Worm (Caenorhabditis elegans) whole organism, late embryonic: ENCODE data around the gene ZK829.3.

ENCODE experiments used
- C08G9.2 ChIP-seq: sonication (generic microtip); optimal IDR thresholded peaks from 2 replicates; lab custom pipeline; 2016; ENCODE audit warnings: mild to moderate bottlenecking, missing genetic modification characterization, moderate library complexity, missing compliant biosample characterization
- K02D7.2 ChIP-seq: sonication (generic microtip); optimal IDR thresholded peaks from 2 replicates; lab custom pipeline; 2017; ENCODE audit warnings: mild to moderate bottlenecking, missing genetic modification characterization, missing compliant biosample characterization
- ama-1 ChIP-seq: fragments of 150-350 bp; optimal IDR thresholded peaks from 2 replicates; lab custom pipeline; 2014
- ceh-22 ChIP-seq: sonication (generic microtip); optimal IDR thresholded peaks from 2 replicates; lab custom pipeline; 2017; ENCODE audit warnings: missing biosample characterization, missing genetic modification characterization
- ceh-31 ChIP-seq: sonication (generic microtip); optimal IDR thresholded peaks from 2 replicates; lab custom pipeline; 2016; ENCODE audit warnings: missing genetic modification characterization, missing compliant biosample characterization
- ceh-34 ChIP-seq: sonication (generic microtip); optimal IDR thresholded peaks from 2 replicates; lab custom pipeline; 2016; ENCODE audit warnings: mild to moderate bottlenecking, missing genetic modification characterization, missing compliant biosample characterization
- ceh-6 ChIP-seq: fragments of 200-800 bp; sonication (Bioruptor generic); optimal IDR thresholded peaks from 2 replicates; lab custom pipeline; 2018; ENCODE audit warnings: mild to moderate bottlenecking, missing genetic modification characterization, missing compliant biosample characterization
- dmd-4 ChIP-seq: sonication (generic microtip); optimal IDR thresholded peaks from 2 replicates; lab custom pipeline; 2016; ENCODE audit warnings: borderline replicate concordance, missing genetic modification characterization, missing compliant biosample characterization
- elt-2 ChIP-seq: sonication (generic microtip); optimal IDR thresholded peaks from 2 replicates; lab custom pipeline; 2016; ENCODE audit warnings: missing genetic modification reagents, missing genetic modification characterization, missing compliant biosample characterization
- elt-4 ChIP-seq: sonication (generic microtip); optimal IDR thresholded peaks from 2 replicates; lab custom pipeline; 2016; ENCODE audit warnings: missing genetic modification characterization, missing compliant biosample characterization
- ets-4 ChIP-seq: sonication (generic microtip); optimal IDR thresholded peaks from 2 replicates; lab custom pipeline; 2016; ENCODE audit warnings: missing genetic modification characterization, missing compliant biosample characterization
- eyg-1 ChIP-seq: sonication (generic microtip); optimal IDR thresholded peaks from 2 replicates; lab custom pipeline; 2016; ENCODE audit warnings: missing genotype, missing genetic modification characterization, missing compliant biosample characterization
- fkh-10 ChIP-seq: fragments of 150-350 bp; optimal IDR thresholded peaks from 2 replicates; lab custom pipeline; 2014; ENCODE audit warnings: missing biosample characterization, missing genetic modification reagents, missing genetic modification characterization
- fkh-6 ChIP-seq: sonication (generic microtip); optimal IDR thresholded peaks from 2 replicates; lab custom pipeline; 2016; ENCODE audit warnings: missing genetic modification characterization, missing compliant biosample characterization
- gmeb-2 ChIP-seq: sonication (generic microtip); optimal IDR thresholded peaks from 2 replicates; lab custom pipeline; 2016; ENCODE audit warnings: missing genetic modification characterization, inconsistent platforms, missing compliant biosample characterization
- hlh-6 ChIP-seq: sonication (generic microtip); optimal IDR thresholded peaks from 2 replicates; lab custom pipeline; 2016; ENCODE audit warnings: missing genotype, missing genetic modification characterization, missing compliant biosample characterization
- hlh-8 ChIP-seq: sonication (generic microtip); optimal IDR thresholded peaks from 2 replicates; lab custom pipeline; 2016; ENCODE audit warnings: missing genotype, missing genetic modification characterization, missing compliant biosample characterization
- lin-11 ChIP-seq: fragments of 200-800 bp; sonication (Bioruptor generic); optimal IDR thresholded peaks from 2 replicates; lab custom pipeline; 2018; ENCODE audit warnings: mild to moderate bottlenecking, missing genetic modification characterization, missing compliant biosample characterization
- nhr-11 ChIP-seq: fragments of 150-350 bp; optimal IDR thresholded peaks from 2 replicates; lab custom pipeline; 2014; ENCODE audit warnings: missing biosample characterization, missing genetic modification characterization
- npax-4 ChIP-seq: sonication (generic microtip); optimal IDR thresholded peaks from 2 replicates; lab custom pipeline; 2016; ENCODE audit warnings: missing genetic modification characterization, missing compliant biosample characterization
- odd-2 ChIP-seq: sonication (generic microtip); optimal IDR thresholded peaks from 2 replicates; lab custom pipeline; 2017; ENCODE audit warnings: antibody characterized with exemption, mild to moderate bottlenecking, missing genetic modification characterization, missing compliant biosample characterization
- pha-2 ChIP-seq: sonication (generic microtip); optimal IDR thresholded peaks from 2 replicates; lab custom pipeline; 2017; ENCODE audit warnings: mild to moderate bottlenecking, missing genetic modification characterization, missing compliant biosample characterization
- pqm-1 ChIP-seq: sonication (generic microtip); optimal IDR thresholded peaks from 2 replicates; lab custom pipeline; 2016; ENCODE audit warnings: missing genetic modification characterization, missing compliant biosample characterization
- rnt-1 ChIP-seq: sonication (generic microtip); optimal IDR thresholded peaks from 2 replicates; lab custom pipeline; 2016; ENCODE audit warnings: missing genetic modification characterization, missing compliant biosample characterization
- sdc-2 ChIP-seq: sonication (generic microtip); optimal IDR thresholded peaks from 2 replicates; lab custom pipeline; 2016; ENCODE audit warnings: missing genotype, missing genetic modification characterization, missing compliant biosample characterization
- sox-2 ChIP-seq: fragments of 200-800 bp; sonication (Bioruptor generic); IDR thresholded peaks from 2 replicates; pipeline ENCODE4 v1.3.6; 2022; ENCODE audit warnings: missing genetic modification reagents, missing genetic modification characterization, missing compliant biosample characterization
- syd-9 ChIP-seq: sonication (generic microtip); optimal IDR thresholded peaks from 2 replicates; lab custom pipeline; 2016; ENCODE audit warnings: mild to moderate bottlenecking, missing genetic modification characterization, moderate library complexity, missing compliant biosample characterization
- tbx-2 ChIP-seq: sonication (generic microtip); optimal IDR thresholded peaks from 2 replicates; lab custom pipeline; 2016; ENCODE audit warnings: missing genetic modification characterization, missing compliant biosample characterization
- tbx-7 ChIP-seq: sonication (generic microtip); optimal IDR thresholded peaks from 2 replicates; lab custom pipeline; 2016; ENCODE audit warnings: missing genotype, missing genetic modification characterization, missing compliant biosample characterization
- unc-42 ChIP-seq: sonication (generic microtip); optimal IDR thresholded peaks from 2 replicates; lab custom pipeline; 2016; ENCODE audit warnings: missing genotype, missing genetic modification characterization, missing compliant biosample characterization
- zip-5 ChIP-seq: sonication (generic microtip); optimal IDR thresholded peaks from 2 replicates; lab custom pipeline; 2016; ENCODE audit warnings: missing genetic modification characterization, missing compliant biosample characterization

ZK829.3 gene

DNA sequence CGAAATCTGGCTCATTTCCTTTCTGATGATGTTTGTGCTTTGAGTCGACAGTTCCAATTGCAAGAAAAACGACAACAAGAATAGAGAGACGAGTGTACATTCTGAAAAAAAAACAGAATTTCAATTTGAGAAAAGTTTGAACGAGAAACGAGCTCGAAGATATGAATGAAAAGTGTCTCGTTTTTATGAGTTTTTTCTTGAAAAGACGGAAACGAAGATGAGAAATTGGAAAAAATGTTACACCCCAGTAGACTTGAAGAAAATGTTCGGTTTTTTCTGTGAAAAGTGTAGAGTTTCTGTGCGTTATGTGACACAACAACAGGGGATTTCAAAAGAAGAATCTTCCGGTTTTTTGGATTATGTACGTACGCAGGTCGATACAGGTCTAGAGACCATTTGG lies 22.4 kb downstream of the ZK829.3 start, which contains the start of gene srlf-31:
srlf-31 (minus strand) TSS at position 101 of the 400 bp plus-strand sequence.
- no peak for TF ChIP-seq gmeb-2 (tag; lab: Kevin White, UChicago)
- no peak for TF ChIP-seq zip-5 (tag; lab: Kevin White, UChicago)
- no peak for TF ChIP-seq tbx-2
- TF ChIP-seq ceh-22: no peak
- no peak for TF ChIP-seq syd-9 (tag; lab: Kevin White, UChicago)
- no peak for TF ChIP-seq hlh-8 (tag; lab: Kevin White, UChicago)
- TF ChIP-seq dmd-4 (tag; lab: Kevin White, UChicago): no peak
- no peak for TF ChIP-seq C08G9.2 (tag; lab: Kevin White, UChicago)
- no peak for TF ChIP-seq npax-4 (tag; lab: Kevin White, UChicago)
- TF ChIP-seq, all 69 proteins: peak for 0

DNA sequence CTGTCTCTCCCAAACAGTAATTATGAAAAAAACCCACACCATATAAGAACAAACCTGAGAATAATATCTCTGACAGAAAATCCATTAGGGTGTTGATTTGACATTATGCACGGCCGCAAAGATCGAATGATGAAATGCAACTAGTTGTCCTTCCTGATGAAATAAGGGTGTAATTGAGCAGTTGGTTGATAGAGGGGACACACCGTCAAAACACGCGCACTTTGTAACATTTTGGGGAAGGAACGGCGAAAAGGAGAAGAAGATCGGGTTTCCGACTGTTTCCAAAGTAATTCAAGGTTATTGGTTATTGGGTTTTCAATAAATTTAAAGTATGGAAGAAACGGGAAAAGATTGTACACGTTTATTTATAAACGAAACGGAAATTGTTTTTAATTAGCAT lies 23.5 kb downstream of the ZK829.3 start, which contains the start of gene ZK822.1:
ZK822.1 (minus strand) TSS at position 121 of the 400 bp plus-strand sequence.
- no peak for TF ChIP-seq fkh-6 (tag; lab: Kevin White, UChicago)
- no peak for TF ChIP-seq sox-2 (GFP tag; lab: Robert Waterston, UW)
- no peak for TF ChIP-seq ceh-34 (tag; lab: Kevin White, UChicago)
- no peak for TF ChIP-seq pha-2 (tag; lab: Kevin White, UChicago)
- TF ChIP-seq elt-4 (tag; lab: Kevin White, UChicago): no peak
- TF ChIP-seq ama-1 (lab: Kevin White, UChicago): no peak
- TF ChIP-seq syd-9 (tag; lab: Kevin White, UChicago): no peak
- no peak for TF ChIP-seq tbx-7
- TF ChIP-seq nhr-11 (tag; lab: Kevin White, UChicago): no peak
- no peak for TF ChIP-seq hlh-6 (tag; lab: Kevin White, UChicago)
- TF ChIP-seq ceh-22: no peak
- TF ChIP-seq rnt-1 (tag; lab: Kevin White, UChicago): no peak
- no peak for TF ChIP-seq unc-42 (tag; lab: Kevin White, UChicago)
- no peak for TF ChIP-seq pqm-1 (tag; lab: Kevin White, UChicago)
- no peak for TF ChIP-seq ceh-31

DNA sequence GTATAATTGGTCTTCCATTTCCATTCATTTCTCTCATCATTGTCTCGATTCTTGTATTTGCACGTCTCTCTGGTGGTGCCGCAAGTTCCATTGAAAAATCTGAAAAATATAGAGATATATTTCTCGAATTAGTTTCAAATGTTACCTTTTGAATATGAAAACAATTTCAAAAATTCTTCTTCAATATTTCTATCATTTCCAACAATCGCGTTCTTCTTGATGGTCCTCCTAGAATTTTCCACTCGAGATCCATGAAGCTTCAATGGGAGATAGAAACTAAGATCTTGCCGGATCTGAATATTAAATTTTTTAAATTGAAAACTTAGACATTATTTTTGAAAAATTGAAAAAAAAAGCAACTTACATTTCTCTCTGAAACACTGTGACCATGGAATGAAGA lies 26.5 kb downstream of the ZK829.3 start:
- TF ChIP-seq lin-11 (tag; lab: Kevin White, UChicago): no peak

DNA sequence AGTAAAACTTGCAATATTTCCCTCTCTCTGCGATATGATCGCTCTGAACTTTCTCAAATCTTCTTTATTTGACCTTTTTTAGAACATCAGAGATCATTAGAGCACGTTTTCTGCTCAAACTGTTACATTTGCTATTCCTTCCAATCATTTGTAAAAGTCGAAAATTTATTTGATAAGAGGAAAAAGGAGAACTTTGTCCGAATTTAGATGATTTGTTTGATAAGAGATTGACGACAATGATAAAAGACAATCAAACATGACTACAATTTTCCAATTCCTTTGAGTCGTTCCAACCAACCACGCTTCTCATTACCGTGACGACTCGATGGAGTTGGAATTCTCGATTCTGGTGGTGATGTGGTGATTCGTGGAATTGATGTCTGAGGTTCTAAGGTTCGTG lies 27.6 kb downstream of the ZK829.3 start:
- TF ChIP-seq syd-9 (tag; lab: Kevin White, UChicago): no peak
- no peak for TF ChIP-seq pha-2 (tag; lab: Kevin White, UChicago)
- peak; percentile 20 for TF ChIP-seq elt-2

DNA sequence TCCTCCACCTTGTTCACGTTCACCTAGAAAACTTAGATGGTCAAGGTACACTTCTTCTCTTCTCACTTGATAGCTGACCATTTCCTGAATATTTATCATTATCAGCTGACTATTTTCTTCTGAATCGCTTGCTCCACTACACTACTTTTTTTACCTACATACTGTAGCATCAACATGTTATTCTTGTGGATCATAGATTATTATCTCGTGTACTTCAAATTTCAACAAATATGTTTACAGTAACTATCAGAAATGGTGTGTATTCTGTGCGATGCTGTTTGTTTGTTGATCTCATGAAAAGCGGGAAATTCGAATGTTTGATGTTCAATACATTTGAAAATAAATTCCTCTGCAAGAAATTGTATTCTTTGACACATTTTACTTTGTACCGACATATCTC lies 28.6 kb downstream of the ZK829.3 start, which contains the start of gene ZK822.10:
ZK822.10 (plus strand) TSS at position 231 of the 400 bp plus-strand sequence.
- no peak for TF ChIP-seq fkh-10
- TF ChIP-seq sdc-2 (tag; lab: Kevin White, UChicago): no peak
- no peak for TF ChIP-seq eyg-1 (tag; lab: Kevin White, UChicago)
- TF ChIP-seq hlh-8 (tag; lab: Kevin White, UChicago): no peak
- TF ChIP-seq ceh-6 (GFP tag; lab: Kevin White, UChicago): no peak
- TF ChIP-seq K02D7.2 (tag; lab: Kevin White, UChicago): no peak
- no peak for TF ChIP-seq rnt-1 (tag; lab: Kevin White, UChicago)
- no peak for TF ChIP-seq odd-2
- no peak for TF ChIP-seq pqm-1 (tag; lab: Kevin White, UChicago)
- no peak for TF ChIP-seq lin-11 (tag; lab: Kevin White, UChicago)
- TF ChIP-seq elt-4 (tag; lab: Kevin White, UChicago): no peak
- TF ChIP-seq zip-5 (tag; lab: Kevin White, UChicago): no peak
- no peak for TF ChIP-seq ets-4 (tag; lab: Kevin White, UChicago)
- TF ChIP-seq pha-2 (tag; lab: Kevin White, UChicago): no peak
- no peak for TF ChIP-seq sox-2 (GFP tag; lab: Robert Waterston, UW)
